Worm (Caenorhabditis elegans): ENCODE results near the gene kel-3.

- no peak for TF ChIP-seq unc-3 (GFP tag; conservative IDR thresholded peaks at IDR 0.05)
- TF ChIP-seq unc-3 (tag; optimal IDR thresholded peaks at IDR 0.05) = no peak
- no peak for TF ChIP-seq nhr-11 (tag; optimal IDR thresholded peaks at IDR 0.05)
- TF ChIP-seq sox-2 (GFP tag; IDR thresholded peaks at IDR 0.05) = no peak
- TF ChIP-seq hlh-6 (tag; optimal IDR thresholded peaks at IDR 0.05) = no peak
- no peak for TF ChIP-seq ceh-31 (tag; optimal IDR thresholded peaks at IDR 0.05)
- TF ChIP-seq lim-6 (tag; optimal IDR thresholded peaks at IDR 0.05) = no peak
- TF ChIP-seq che-1 (tag; optimal IDR thresholded peaks at IDR 0.05) = no peak
- no peak for TF ChIP-seq eyg-1 (tag; optimal IDR thresholded peaks at IDR 0.05)
- no peak for TF ChIP-seq gmeb-2 (tag; optimal IDR thresholded peaks at IDR 0.05)
- no peak for TF ChIP-seq dve-1 (tag; optimal IDR thresholded peaks at IDR 0.05)
- no peak for TF ChIP-seq pqm-1 (tag; optimal IDR thresholded peaks at IDR 0.05)
- no peak for TF ChIP-seq tbx-2 (tag; optimal IDR thresholded peaks at IDR 0.05)
Measured at ce11 chrIII:13503379-13503778, 38.8 kb downstream of the kel-3 start, which contains the start of gene T28A8.4.

Measured in whole organism, late embryonic.